Worm (Caenorhabditis elegans) whole organism, midembryonic: ENCODE results near the gene F46C5.1.

ENCODE experiments used
- T22C8.4 ChIP-seq: fragments of 200-800 bp; sonication (Bioruptor generic); IDR thresholded peaks from 2 replicates; pipeline ENCODE4 v1.3.6; 2022; ENCODE audit warnings: missing genetic modification characterization, missing compliant biosample characterization
- cog-1 ChIP-seq: sonication (generic microtip); optimal IDR thresholded peaks from 2 replicates; lab custom pipeline; 2016; ENCODE audit warnings: missing genetic modification characterization, missing compliant biosample characterization
- ref-1 ChIP-seq: fragments of 200-800 bp; sonication (Bioruptor generic); conservative IDR thresholded peaks from 2 replicates; pipeline ENCODE4 v1.3.6; 2022; ENCODE audit warnings: missing genetic modification reagents, missing genetic modification characterization, missing compliant biosample characterization
- tab-1 ChIP-seq: fragments of 200-800 bp; sonication (Bioruptor generic); IDR thresholded peaks from 2 replicates; pipeline ENCODE4 v1.3.6; 2022; ENCODE audit warnings: missing genetic modification characterization, missing compliant biosample characterization
- ztf-23 ChIP-seq: fragments of 200-800 bp; sonication (Bioruptor generic); IDR thresholded peaks from 2 replicates; pipeline ENCODE4 v1.3.6; 2022; ENCODE audit warnings: missing genetic modification reagents, missing genetic modification characterization, missing compliant biosample characterization

DNA sequence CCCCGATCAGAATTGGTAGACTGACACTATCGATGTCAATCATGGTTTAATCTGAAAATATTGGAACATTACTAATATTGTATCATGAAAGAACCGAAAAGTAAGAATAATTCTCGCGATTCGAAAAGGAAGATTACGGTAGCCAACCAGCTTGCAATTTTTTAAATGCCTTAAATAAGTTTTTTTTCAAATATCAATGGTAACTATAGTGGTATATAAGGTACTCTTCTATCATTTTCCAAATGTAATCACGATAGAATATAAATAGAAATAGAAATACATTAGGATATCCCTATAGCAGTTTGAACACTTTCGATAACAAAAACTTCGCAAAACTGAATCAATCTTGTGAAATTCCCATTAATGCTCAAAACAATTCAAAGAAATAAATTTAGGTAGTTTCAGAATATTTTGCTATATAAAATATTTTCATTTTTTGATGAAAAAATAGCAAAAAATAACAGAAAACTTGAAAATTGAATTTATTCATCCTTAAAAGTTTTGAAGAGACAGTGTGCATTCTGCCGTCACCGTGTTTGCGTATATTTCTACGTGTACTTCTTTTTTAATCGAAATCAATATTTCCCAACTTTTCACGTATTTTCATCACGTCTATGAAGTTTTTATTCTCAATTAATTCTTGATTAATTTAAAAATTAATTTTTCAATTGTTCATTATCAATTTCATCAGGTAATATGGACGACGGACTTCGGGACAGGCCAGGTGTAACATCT is 10.1 kb downstream of the F46C5.1 start, which contains the start of the genes F46C5.9 and rer-1:
- TF ChIP-seq tab-1 (GFP tag; lab: Robert Waterston, UW), result no peak
- no peak for TF ChIP-seq ref-1 (GFP tag; lab: Robert Waterston, UW)
- no peak for TF ChIP-seq T22C8.4 (GFP tag; lab: Robert Waterston, UW)
- TF ChIP-seq cog-1 (tag; lab: Kevin White, UChicago), result no peak
- no peak for TF ChIP-seq ztf-23
